Worm (Caenorhabditis elegans): ENCODE measurements around the gene ZC374.2.

DNA sequence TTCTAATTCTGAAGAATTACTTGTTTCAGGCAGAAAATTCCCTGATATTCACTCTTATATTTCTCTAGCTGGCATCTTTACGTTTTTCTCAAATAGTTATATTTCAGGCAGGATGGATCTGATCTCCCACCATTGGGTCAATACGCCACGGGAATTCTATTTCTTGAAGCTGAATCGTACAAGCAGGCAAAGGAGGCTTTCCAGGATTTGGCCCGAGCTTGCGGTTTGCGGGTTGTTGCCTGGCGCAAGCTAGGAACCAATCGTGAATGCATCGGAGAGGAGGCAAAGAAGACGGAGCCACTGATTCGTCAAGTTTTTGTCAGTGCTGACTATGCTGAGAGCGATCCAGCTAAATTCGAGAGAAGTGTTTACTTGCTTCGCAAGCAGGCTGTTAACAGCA is 37.8 kb upstream of the ZC374.2 start:
- no peak for TF ChIP-seq ama-1 (optimal IDR thresholded peaks at IDR 0.05)
- TF ChIP-seq tbx-11 (GFP tag; IDR thresholded peaks at IDR 0.05) = no peak
- TF ChIP-seq F13C5.2 (tag; optimal IDR thresholded peaks at IDR 0.05) = no peak
- no peak for TF ChIP-seq aly-1 (tag; optimal IDR thresholded peaks at IDR 0.05)
- no peak for TF ChIP-seq B0310.2 (tag; optimal IDR thresholded peaks at IDR 0.05)
- no peak for TF ChIP-seq flt-1 (GFP tag; IDR thresholded peaks at IDR 0.05)
- no peak for TF ChIP-seq ceh-36 (tag; optimal IDR thresholded peaks at IDR 0.05)
- no peak for TF ChIP-seq ceh-13 (GFP tag; optimal IDR thresholded peaks at IDR 0.05)
- no peak for TF ChIP-seq scrt-1 (GFP tag; IDR thresholded peaks at IDR 0.05)
- no peak for TF ChIP-seq tra-4 (tag; optimal IDR thresholded peaks at IDR 0.05)
- TF ChIP-seq sea-1 (GFP tag; conservative IDR thresholded peaks at IDR 0.05) = no peak
- TF ChIP-seq hnd-1 (tag; optimal IDR thresholded peaks at IDR 0.05) = no peak
- no peak for TF ChIP-seq hmbx-1 (tag; optimal IDR thresholded peaks at IDR 0.05)

All from whole organism, early embryonic.